Worm (Caenorhabditis elegans) whole organism, L3 larva: ENCODE measurements around the gene ZC196.8.
"Not testable (repeated sequence)": the region's sequence is repeated elsewhere in the genome, so short reads cannot be mapped to it uniquely, and the experiment has no call there.

Source experiments
- R02D3.7 ChIP-seq: fragments of 150-350 bp; optimal IDR thresholded peaks from 2 replicates; lab custom pipeline; 2014; ENCODE audit warnings: missing biosample characterization, missing genetic modification characterization
- ZK546.5 ChIP-seq: sonication (generic microtip); optimal IDR thresholded peaks from 2 replicates; lab custom pipeline; 2017; ENCODE audit warnings: missing biosample characterization, missing genetic modification characterization
- aly-2 ChIP-seq: fragments of 150-350 bp; optimal IDR thresholded peaks from 2 replicates; lab custom pipeline; 2014; ENCODE audit warnings: missing biosample characterization, missing genetic modification characterization
- ama-1 ChIP-seq: fragments of 150-350 bp; optimal IDR thresholded peaks from 2 replicates; lab custom pipeline; 2018
- ceh-16 ChIP-seq: sonication (generic microtip); optimal IDR thresholded peaks from 2 replicates; lab custom pipeline; 2017; ENCODE audit warnings: missing biosample characterization, missing genetic modification characterization
- ceh-28 ChIP-seq: fragments of 150-350 bp; optimal IDR thresholded peaks from 2 replicates; lab custom pipeline; 2014; ENCODE audit warnings: missing biosample characterization, missing genetic modification reagents, missing genetic modification characterization
- daf-12 ChIP-seq: fragments of 150-350 bp; optimal IDR thresholded peaks from 2 replicates; lab custom pipeline; 2014; ENCODE audit warnings: missing biosample characterization, missing genetic modification reagents, missing genetic modification characterization
- egl-27 ChIP-seq: sonication (generic microtip); optimal IDR thresholded peaks from 4 replicates; lab custom pipeline; 2017; ENCODE audit warnings: missing biosample characterization, missing genetic modification reagents, missing genetic modification characterization
- elt-2 ChIP-seq: sonication (generic microtip); optimal IDR thresholded peaks from 2 replicates; lab custom pipeline; 2016; ENCODE audit warnings: missing genetic modification reagents, mild to moderate bottlenecking, missing genetic modification characterization, missing compliant biosample characterization
- eor-1 ChIP-seq, 2 experiments: fragments of 150-350 bp; optimal IDR thresholded peaks; 2 replicates each; lab custom pipeline; 2014 to 2018; ENCODE audit warnings: missing biosample characterization in 2 of 2, missing genetic modification characterization in 2 of 2
- fkh-2 ChIP-seq: fragments of 150-350 bp; optimal IDR thresholded peaks from 2 replicates; lab custom pipeline; 2014; ENCODE audit warnings: missing biosample characterization, missing genetic modification reagents, missing genetic modification characterization
- fos-1 ChIP-seq: fragments of 150-350 bp; optimal IDR thresholded peaks from 2 replicates; lab custom pipeline; 2014; ENCODE audit warnings: missing biosample characterization, missing genetic modification characterization
- hmg-11 ChIP-seq: sonication (generic microtip); optimal IDR thresholded peaks from 2 replicates; lab custom pipeline; 2016; ENCODE audit warnings: missing genetic modification characterization, missing compliant biosample characterization
- jun-1 ChIP-seq: fragments of 150-350 bp; optimal IDR thresholded peaks from 2 replicates; lab custom pipeline; 2014; ENCODE audit warnings: missing biosample characterization, missing genetic modification reagents, missing genetic modification characterization
- lin-15B ChIP-seq: fragments of 150-350 bp; optimal IDR thresholded peaks from 2 replicates; lab custom pipeline; 2014; ENCODE audit warnings: missing biosample characterization, missing genetic modification characterization
- lin-39 ChIP-seq: fragments of 150-350 bp; optimal IDR thresholded peaks from 2 replicates; lab custom pipeline; 2018; ENCODE audit warnings: missing biosample characterization, missing genetic modification reagents, missing genetic modification characterization
- mdl-1 ChIP-seq: fragments of 150-350 bp; optimal IDR thresholded peaks from 2 replicates; lab custom pipeline; 2014; ENCODE audit warnings: missing biosample characterization, missing genetic modification characterization
- mml-1 ChIP-seq: fragments of 150-350 bp; sonication (generic microtip); optimal IDR thresholded peaks from 3 replicates; lab custom pipeline; 2014; ENCODE audit warnings: missing biosample characterization, missing genetic modification characterization
- nhr-23 ChIP-seq: fragments of 150-350 bp; optimal IDR thresholded peaks from 2 replicates; lab custom pipeline; 2014; ENCODE audit warnings: missing biosample characterization, missing genetic modification reagents, missing genetic modification characterization
- nhr-237 ChIP-seq: fragments of 150-350 bp; optimal IDR thresholded peaks from 2 replicates; lab custom pipeline; 2014; ENCODE audit warnings: missing biosample characterization, missing genetic modification characterization
- nhr-28 ChIP-seq: fragments of 150-350 bp; optimal IDR thresholded peaks from 2 replicates; lab custom pipeline; 2014; ENCODE audit warnings: missing biosample characterization, missing genetic modification characterization
- nhr-43 ChIP-seq: sonication (generic microtip); optimal IDR thresholded peaks from 2 replicates; lab custom pipeline; 2016; ENCODE audit warnings: mild to moderate bottlenecking, missing genetic modification characterization, missing compliant biosample characterization; ENCODE audit not compliant: poor library complexity, severe bottlenecking
- nhr-67 ChIP-seq: fragments of 150-350 bp; optimal IDR thresholded peaks from 2 replicates; lab custom pipeline; 2014; ENCODE audit warnings: missing biosample characterization, missing genetic modification characterization
- nhr-76 ChIP-seq: fragments of 150-350 bp; sonication (generic microtip); optimal IDR thresholded peaks from 5 replicates; lab custom pipeline; 2014; ENCODE audit warnings: missing biosample characterization, missing genetic modification characterization
- nhr-77 ChIP-seq: fragments of 150-350 bp; optimal IDR thresholded peaks from 2 replicates; lab custom pipeline; 2014; ENCODE audit warnings: missing biosample characterization, missing genetic modification characterization
- pha-4 ChIP-seq: fragments of 150-350 bp; optimal IDR thresholded peaks from 2 replicates; lab custom pipeline; 2014; ENCODE audit warnings: missing biosample characterization, missing genetic modification reagents, missing genetic modification characterization
- pqm-1 ChIP-seq: fragments of 150-350 bp; optimal IDR thresholded peaks from 2 replicates; lab custom pipeline; 2017; ENCODE audit warnings: missing biosample characterization, missing genetic modification characterization, inconsistent platforms
- sea-2 ChIP-seq: fragments of 150-350 bp; sonication (generic microtip); optimal IDR thresholded peaks from 4 replicates; lab custom pipeline; 2014; ENCODE audit warnings: missing biosample characterization, missing genetic modification reagents, missing genetic modification characterization
- skn-1 ChIP-seq: fragments of 150-350 bp; optimal IDR thresholded peaks from 2 replicates; lab custom pipeline; 2014; ENCODE audit warnings: missing biosample characterization, missing genetic modification characterization
- unc-39 ChIP-seq: sonication (generic microtip); optimal IDR thresholded peaks from 4 replicates; lab custom pipeline; 2017; ENCODE audit warnings: missing biosample characterization, missing genetic modification characterization
- unc-62 ChIP-seq: fragments of 150-350 bp; sonication (generic microtip); optimal IDR thresholded peaks from 4 replicates; lab custom pipeline; 2014; ENCODE audit warnings: missing biosample characterization, missing genetic modification reagents, missing genetic modification characterization
- zag-1 ChIP-seq: fragments of 150-350 bp; optimal IDR thresholded peaks from 2 replicates; lab custom pipeline; 2014; ENCODE audit warnings: missing biosample characterization, missing genetic modification characterization
- ztf-11 ChIP-seq: fragments of 150-350 bp; optimal IDR thresholded peaks from 2 replicates; lab custom pipeline; 2014; ENCODE audit warnings: missing biosample characterization, missing genetic modification characterization
- ztf-4 ChIP-seq: fragments of 150-350 bp; optimal IDR thresholded peaks from 2 replicates; lab custom pipeline; 2014; ENCODE audit warnings: missing biosample characterization, missing genetic modification characterization

Gene ZC196.8

DNA sequence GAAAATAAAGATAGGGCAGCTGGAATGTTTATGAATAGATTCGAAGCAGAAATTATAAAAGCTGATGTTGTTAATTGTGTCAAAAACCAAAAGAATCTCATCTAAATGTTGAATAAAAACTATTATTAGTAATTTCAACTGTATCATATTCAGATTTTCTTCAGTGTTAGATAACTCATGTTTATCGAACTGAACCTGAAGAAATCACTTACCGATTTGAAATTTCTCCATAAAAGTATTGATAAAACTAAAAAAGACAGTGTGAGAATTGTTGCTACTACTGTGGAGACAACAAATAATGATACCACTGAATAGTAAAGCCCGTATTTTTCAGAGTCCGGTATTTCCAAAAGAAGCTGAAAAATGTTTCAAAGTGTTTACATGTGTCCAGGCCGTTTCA, at the start of gene ZC196.8:
ZC196.8 (minus strand) TSS at position 101 of the 400 bp plus-strand sequence.
- not testable (repeated sequence) for TF ChIP-seq daf-12 (tag; lab: Kevin White, UChicago); unc-39 (tag; lab: Kevin White, UChicago); pha-4

- TF ChIP-seq hmg-11 (tag; lab: Kevin White, UChicago), result no peak
- TF ChIP-seq lin-39, result no peak
- no peak for TF ChIP-seq mml-1 (tag; lab: Kevin White, UChicago)
- TF ChIP-seq nhr-237 (tag; lab: Kevin White, UChicago), result no peak
- TF ChIP-seq nhr-23, result no peak
- no peak for TF ChIP-seq unc-62 (GFP tag; lab: Kevin White, UChicago)
- no peak for TF ChIP-seq ceh-28
- no peak for TF ChIP-seq nhr-43
- no peak for TF ChIP-seq ztf-4 (tag; lab: Kevin White, UChicago)
- no peak for TF ChIP-seq ZK546.5
- TF ChIP-seq ceh-16 (tag; lab: Kevin White, UChicago), result no peak
- no peak for TF ChIP-seq ztf-11 (tag; lab: Kevin White, UChicago)
- no peak for TF ChIP-seq fos-1
- no peak for TF ChIP-seq fkh-2 (tag; lab: Kevin White, UChicago)
- no peak for TF ChIP-seq nhr-77
- TF ChIP-seq sea-2 (GFP tag; lab: Kevin White, UChicago), result no peak
- no peak for TF ChIP-seq skn-1
- TF ChIP-seq egl-27 (tag; lab: Kevin White, UChicago), result no peak
Measured at ce11 chrV:8771599-8771998, 49.5 kb upstream of the ZC196.8 start, which contains the start of gene srx-115. Gene srx-115, plus strand, starts transcription at chrV:8771899.

ce11 chrV:8769154-8769553, 47.1 kb upstream of the ZC196.8 start:
- TF ChIP-seq pha-4 (peak; percentile 34), pqm-1 (tag; lab: Kevin White, UChicago) (peak; percentile 84), elt-2 (tag; lab: Kevin White, UChicago) (peak; percentile 98), lin-39 (no peak), jun-1 (tag; lab: Kevin White, UChicago) (peak; percentile 85)

- TF ChIP-seq fos-1 (peak; percentile 32), lin-15B (tag; lab: Kevin White, UChicago) (no peak), nhr-28 (tag; lab: Kevin White, UChicago) (no peak), skn-1 (peak; percentile 41), elt-2 (tag; lab: Kevin White, UChicago) (peak; percentile 100), eor-1 (tag; optimal IDR thresholded peaks at IDR 0.05; lab: Kevin White, UChicago) (no peak), R02D3.7 (tag; lab: Kevin White, UChicago) (no peak), mdl-1 (no peak), ztf-11 (tag; lab: Kevin White, UChicago) (no peak), pqm-1 (tag; lab: Kevin White, UChicago) (peak; percentile 100), pha-4 (peak; percentile 79), egl-27 (tag; lab: Kevin White, UChicago) (peak; percentile 67), jun-1 (tag; lab: Kevin White, UChicago) (peak; percentile 90), fkh-2 (tag; lab: Kevin White, UChicago) (no peak)
Measured at ce11 chrV:8768481-8768959, 46.5 kb upstream of the ZC196.8 start, which contains the start of gene B0507.3. Gene B0507.3, plus strand, starts transcription at chrV:8768909.

DNA sequence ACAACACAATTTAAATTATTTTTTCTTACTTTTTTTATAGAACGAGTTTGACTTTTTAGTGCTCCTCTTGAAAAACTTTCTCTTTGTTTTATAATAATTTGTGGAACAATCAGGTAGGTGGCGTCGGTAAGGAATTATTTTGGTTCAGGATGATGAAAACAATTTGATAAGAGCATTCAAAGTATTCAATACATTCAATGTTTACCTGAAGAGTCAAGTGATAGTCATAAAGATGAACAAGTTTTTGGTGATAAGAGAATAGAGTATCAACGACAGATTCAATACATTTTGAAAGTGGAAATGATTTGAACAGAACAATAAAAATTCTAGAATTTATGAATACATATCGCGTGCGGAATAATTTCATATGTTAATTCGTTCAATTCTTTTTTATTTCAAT, 45.4 kb upstream of the ZC196.8 start:
- TF ChIP-seq pha-4 (peak; percentile 76), elt-2 (tag; lab: Kevin White, UChicago) (peak; percentile 87), jun-1 (tag; lab: Kevin White, UChicago) (no peak), fkh-2 (tag; lab: Kevin White, UChicago) (no peak), pqm-1 (tag; lab: Kevin White, UChicago) (peak; percentile 89)
- TF ChIP-seq, all 47 proteins: peak for 3

DNA sequence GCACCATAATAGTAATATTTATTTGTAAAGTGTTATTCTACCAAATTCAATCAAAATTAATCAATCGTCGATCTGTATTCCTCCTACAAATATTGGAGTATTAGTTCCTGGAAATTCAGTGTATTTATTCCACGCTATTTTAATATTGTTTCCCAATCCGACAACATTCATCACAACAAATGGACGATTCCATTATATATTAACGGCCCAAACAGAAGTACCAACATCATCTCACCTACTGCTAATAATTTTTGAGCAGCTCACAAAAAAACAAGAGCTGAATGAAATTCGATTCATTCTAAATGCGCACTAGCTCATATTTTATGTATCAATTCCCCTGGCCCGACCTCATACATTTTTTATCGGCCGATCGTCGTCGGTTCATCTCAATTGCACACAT, 45.0 kb upstream of the ZC196.8 start:
- TF ChIP-seq nhr-76 (tag; lab: Kevin White, UChicago) (no peak), eor-1 (tag; optimal IDR thresholded peaks at IDR 0.05; lab: Kevin White, UChicago) (no peak), skn-1 (no peak), nhr-77 (no peak), ama-1 (no peak), sea-2 (GFP tag; lab: Kevin White, UChicago) (no peak), zag-1 (tag; lab: Kevin White, UChicago) (no peak), nhr-43 (no peak), aly-2 (tag; lab: Kevin White, UChicago) (no peak), nhr-67 (tag; lab: Kevin White, UChicago) (no peak), egl-27 (tag; lab: Kevin White, UChicago) (no peak), fos-1 (no peak)
- TF ChIP-seq, all 47 proteins: peak for 0
